Fruit fly (Drosophila melanogaster): ENCODE results near the gene CG6495.

CG6495 gene

dm6 chr2L:10732343-10732808 lies 28.5 kb upstream of the CG6495 start, which contains the start of the genes EMC3 and Dpy-30L1 (continued):
- TF ChIP-seq Fer2 (tag; optimal IDR thresholded peaks at IDR 0.05) = peak; percentile 2
- no peak for TF ChIP-seq CG1233 (GFP tag; optimal IDR thresholded peaks at IDR 0.05)
- TF ChIP-seq CG18262 (tag; optimal IDR thresholded peaks at IDR 0.05) = peak; percentile 66
- TF ChIP-seq tin (GFP tag; optimal IDR thresholded peaks at IDR 0.05) = peak; percentile 21
- peak; percentile 71 for TF ChIP-seq CG15514 (GFP tag; optimal IDR thresholded peaks at IDR 0.05)
- peak; percentile 49 for TF ChIP-seq CG4854 (GFP tag; optimal IDR thresholded peaks at IDR 0.05)
- TF ChIP-seq fd102C (GFP tag; optimal IDR thresholded peaks at IDR 0.05) = no peak
- no peak for TF ChIP-seq CG12104 (GFP tag; optimal IDR thresholded peaks at IDR 0.05)
- no peak for TF ChIP-seq gem (tag; optimal IDR thresholded peaks at IDR 0.05)
- no peak for TF ChIP-seq slou (GFP tag; optimal IDR thresholded peaks at IDR 0.05)
- peak; percentile 26 for TF ChIP-seq fu2 (GFP tag; optimal IDR thresholded peaks at IDR 0.05)
- TF ChIP-seq CG10565 (GFP tag; optimal IDR thresholded peaks at IDR 0.05) = no peak
- no peak for TF ChIP-seq CG3065 (GFP tag; optimal IDR thresholded peaks at IDR 0.05)
- TF ChIP-seq CG14667 (GFP tag; IDR thresholded peaks at IDR 0.05) = 0 out of 2 replicates have a peak, but pooled peaks have one; percentile 29
- no peak for TF ChIP-seq lov (optimal IDR thresholded peaks at IDR 0.05)
- TF ChIP-seq lov (GFP tag; IDR thresholded peaks at IDR 0.05) = no peak
- TF ChIP-seq ems (GFP tag; optimal IDR thresholded peaks at IDR 0.05) = peak; percentile 25
- peak; percentile 74 for TF ChIP-seq CoRest (tag; optimal IDR thresholded peaks at IDR 0.05)
- peak in 1 of 2 experiments; percentile 53 for TF ChIP-seq bsh (GFP tag; optimal IDR thresholded peaks at IDR 0.05)
- no peak for TF ChIP-seq sd (tag; optimal IDR thresholded peaks at IDR 0.05)
- TF ChIP-seq CG8089 (GFP tag; optimal IDR thresholded peaks at IDR 0.05) = no peak
- peak; percentile 30 for TF ChIP-seq kay (GFP tag; optimal IDR thresholded peaks at IDR 0.05)
- TF ChIP-seq wek (GFP tag; optimal IDR thresholded peaks at IDR 0.05) = peak; percentile 98
- no peak for TF ChIP-seq run (tag; optimal IDR thresholded peaks at IDR 0.05)
- peak; percentile 12 for TF ChIP-seq CG3163 (GFP tag; optimal IDR thresholded peaks at IDR 0.05)
- TF ChIP-seq croc (GFP tag; conservative IDR thresholded peaks at IDR 0.05) = no peak
- no peak for TF ChIP-seq Eip74EF (GFP tag; optimal IDR thresholded peaks at IDR 0.05)
- no peak for TF ChIP-seq odd (GFP tag; optimal IDR thresholded peaks at IDR 0.05)
- TF ChIP-seq Abd-B (GFP tag; optimal IDR thresholded peaks at IDR 0.05) = peak; percentile 51
- TF ChIP-seq H2.0 (GFP tag; IDR thresholded peaks at IDR 0.05) = peak; percentile 48
- peak; percentile 47; the same call in 1 of the 2 replicates for TF ChIP-seq ranshi (GFP tag; IDR thresholded peaks at IDR 0.05)
- peak; percentile 91 for TF ChIP-seq sna (GFP tag; IDR thresholded peaks at IDR 0.05; ENCODE audit: partially characterized antibody)
- peak; percentile 77 for TF ChIP-seq CG17186 (GFP tag; optimal IDR thresholded peaks at IDR 0.05)
- TF ChIP-seq sug (tag; optimal IDR thresholded peaks at IDR 0.05) = no peak
- TF ChIP-seq Xbp1 (GFP tag; optimal IDR thresholded peaks at IDR 0.05) = peak; percentile 67
- peak; percentile 49 for TF ChIP-seq ind (GFP tag; optimal IDR thresholded peaks at IDR 0.05)
- no peak for TF ChIP-seq CG5180 (GFP tag; optimal IDR thresholded peaks at IDR 0.05)
- TF ChIP-seq corto (GFP tag; optimal IDR thresholded peaks at IDR 0.05) = no peak
- no peak for TF ChIP-seq Mad (GFP tag; optimal IDR thresholded peaks at IDR 0.05)
- TF ChIP-seq tna (GFP tag; IDR thresholded peaks at IDR 0.05; ENCODE audit: partially characterized antibody) = peak; percentile 70
- no peak for TF ChIP-seq Hr39 (optimal IDR thresholded peaks at IDR 0.05)
- no peak for TF ChIP-seq CG10959 (GFP tag; IDR thresholded peaks at IDR 0.05)
- TF ChIP-seq CG15073 (GFP tag; optimal IDR thresholded peaks at IDR 0.05) = no peak
- no peak for TF ChIP-seq Hand (GFP tag; optimal IDR thresholded peaks at IDR 0.05)
- TF ChIP-seq Stat92E (GFP tag; optimal IDR thresholded peaks at IDR 0.05) = no peak
- TF ChIP-seq tgo (GFP tag; IDR thresholded peaks at IDR 0.05) = peak; percentile 31; the same call in 1 of the 3 replicates
- TF ChIP-seq CG7987 (GFP tag; optimal IDR thresholded peaks at IDR 0.05) = no peak
- TF ChIP-seq Myb (GFP tag; optimal IDR thresholded peaks at IDR 0.05) = peak; percentile 46
- TF ChIP-seq chif (GFP tag; optimal IDR thresholded peaks at IDR 0.05) = peak in 1 of 2 experiments; percentile 44
- no peak for TF ChIP-seq pnt (GFP tag; optimal IDR thresholded peaks at IDR 0.05)
